Fruit fly (Drosophila melanogaster) whole organism, embryonic: ENCODE results near the gene CG43230.
A peak's percentile ranks its signal among the peaks of the same experiment; 100 is the strongest.

Experiments used
- Ada2b ChIP-seq: fragments of 200-800 bp; sonication (Bioruptor generic); IDR thresholded peaks from 2 replicates; pipeline ENCODE4 v1.3.6; 2022; ENCODE audit warnings: missing biosample characterization, missing genetic modification characterization
- CG10366 ChIP-seq: fragments of 200-800 bp; sonication (Bioruptor generic); IDR thresholded peaks from 2 replicates; pipeline ENCODE4 v1.3.6; 2022; ENCODE audit warnings: missing biosample characterization, missing genetic modification characterization
- CG11247 ChIP-seq: fragments of 200-800 bp; sonication (Bioruptor generic); IDR thresholded peaks from 2 replicates; pipeline ENCODE4 v1.3.6; 2022; ENCODE audit warnings: missing biosample characterization, missing genetic modification characterization
- CG11560 ChIP-seq: fragments of 200-800 bp; sonication (Bioruptor generic); IDR thresholded peaks from 3 replicates; pipeline ENCODE4 v1.3.6; 2022; ENCODE audit warnings: missing biosample characterization, missing genetic modification characterization
- CG13894 ChIP-seq: fragments of 200-800 bp; sonication (Bioruptor generic); optimal IDR thresholded peaks from 3 replicates; lab custom pipeline; 2018; ENCODE audit warnings: missing biosample characterization, mild to moderate bottlenecking, missing genetic modification characterization, moderate library complexity
- CG17802 ChIP-seq: fragments of 200-800 bp; sonication (Bioruptor generic); optimal IDR thresholded peaks from 2 replicates; lab custom pipeline; 2018; ENCODE audit warnings: missing biosample characterization, mild to moderate bottlenecking, missing genetic modification characterization, moderate library complexity
- CG17912 ChIP-seq: fragments of 200-800 bp; sonication (Bioruptor generic); optimal IDR thresholded peaks from 2 replicates; lab custom pipeline; 2018; ENCODE audit warnings: missing biosample characterization, mild to moderate bottlenecking, missing genetic modification characterization
- CG18599 ChIP-seq: fragments of 200-800 bp; sonication (Bioruptor generic); optimal IDR thresholded peaks from 3 replicates; lab custom pipeline; 2017; ENCODE audit warnings: missing biosample characterization, missing genetic modification characterization, mild to moderate bottlenecking, moderate library complexity, missing genetic modification reagents
- CG34224 ChIP-seq: fragments of 200-800 bp; sonication (Bioruptor generic); IDR thresholded peaks from 3 replicates; pipeline ENCODE4 v1.3.6; 2022; ENCODE audit warnings: missing biosample characterization, missing genetic modification characterization; ENCODE audit not compliant: partially characterized antibody
- CG4820 ChIP-seq: fragments of 200-800 bp; sonication (Bioruptor generic); optimal IDR thresholded peaks from 3 replicates; lab custom pipeline; 2016; ENCODE audit warnings: missing biosample characterization, missing genetic modification characterization
- CG5953 ChIP-seq: fragments of 200-800 bp; sonication (Bioruptor generic); IDR thresholded peaks from 2 replicates; pipeline ENCODE4 v1.3.6; 2022; ENCODE audit warnings: missing biosample characterization, missing genetic modification characterization
- CG6854 ChIP-seq: fragments of 200-800 bp; sonication (Bioruptor generic); optimal IDR thresholded peaks from 3 replicates; lab custom pipeline; 2017; ENCODE audit warnings: missing biosample characterization, mild to moderate bottlenecking, missing genetic modification characterization
- CG7372 ChIP-seq: fragments of 200-800 bp; sonication (Bioruptor generic); IDR thresholded peaks from 2 replicates; pipeline ENCODE4 v1.3.6; 2022; ENCODE audit warnings: missing biosample characterization, missing genetic modification characterization
- CG8478 ChIP-seq: fragments of >200 bp; optimal IDR thresholded peaks from 2 replicates; lab custom pipeline; 2018
- CG9727 ChIP-seq: fragments of 200-800 bp; sonication (Bioruptor generic); optimal IDR thresholded peaks from 3 replicates; lab custom pipeline; 2017; ENCODE audit warnings: missing biosample characterization, mild to moderate bottlenecking, missing genetic modification characterization
- CG9876 ChIP-seq: fragments of 200-800 bp; sonication (Bioruptor generic); optimal IDR thresholded peaks from 2 replicates; lab custom pipeline; 2016; ENCODE audit warnings: missing biosample characterization, missing genetic modification characterization
- Chrac-16 ChIP-seq: fragments of 200-800 bp; sonication (Bioruptor generic); optimal IDR thresholded peaks from 3 replicates; lab custom pipeline; 2016; ENCODE audit warnings: missing biosample characterization, missing genetic modification characterization
- Dek ChIP-seq: fragments of 200-800 bp; sonication (Bioruptor generic); optimal IDR thresholded peaks from 3 replicates; lab custom pipeline; 2019; ENCODE audit warnings: missing biosample characterization, mild to moderate bottlenecking, missing genetic modification characterization, moderate library complexity
- Doc2 ChIP-seq: fragments of 200-800 bp; sonication (Bioruptor generic); IDR thresholded peaks from 2 replicates; pipeline ENCODE4 v1.3.6; 2022; ENCODE audit warnings: missing biosample characterization, missing genetic modification characterization
- Doc3 ChIP-seq: fragments of 200-800 bp; sonication (Bioruptor generic); IDR thresholded peaks from 3 replicates; pipeline ENCODE4 v1.3.6; 2022; ENCODE audit warnings: missing biosample characterization, missing genetic modification characterization; ENCODE audit not compliant: partially characterized antibody
- Drgx ChIP-seq: fragments of 200-800 bp; sonication (Bioruptor generic); IDR thresholded peaks from 2 replicates; pipeline ENCODE4 v1.3.6; 2022; ENCODE audit warnings: missing biosample characterization, missing genetic modification characterization
- E2f1 ChIP-seq: fragments of 200-800 bp; sonication (Bioruptor generic); IDR thresholded peaks from 2 replicates; pipeline ENCODE4 v1.3.6; 2022; ENCODE audit warnings: missing biosample characterization, missing genetic modification characterization
- ERR ChIP-seq: fragments of 200-800 bp; sonication (Bioruptor generic); optimal IDR thresholded peaks from 2 replicates; lab custom pipeline; 2016; ENCODE audit warnings: missing biosample characterization, missing genetic modification characterization
- Eip74EF ChIP-seq, 2 experiments: fragments of 200-800 bp in 1 of 2; fragments of >200 bp in 1 of 2; sonication (Bioruptor generic) in 1 of 2; optimal IDR thresholded peaks; 2 replicates each; lab custom pipeline; 2017 to 2019; ENCODE audit warnings: missing biosample characterization in 2 of 2, missing genetic modification characterization in 2 of 2, mild to moderate bottlenecking in 1 of 2, moderate library complexity in 1 of 2
- H2.0 ChIP-seq: fragments of 200-800 bp; sonication (Bioruptor generic); IDR thresholded peaks from 2 replicates; pipeline ENCODE4 v1.3.6; 2022; ENCODE audit warnings: missing biosample characterization, missing genetic modification characterization
- HmgD ChIP-seq: fragments of 200-800 bp; sonication (Bioruptor generic); optimal IDR thresholded peaks from 3 replicates; lab custom pipeline; 2016; ENCODE audit warnings: missing biosample characterization, missing genetic modification characterization
- MTF-1 ChIP-seq: fragments of 200-800 bp; sonication (Bioruptor generic); optimal IDR thresholded peaks from 2 replicates; lab custom pipeline; 2018; ENCODE audit warnings: missing biosample characterization, mild to moderate bottlenecking, missing genetic modification characterization, borderline replicate concordance
- Mes4 ChIP-seq: fragments of 200-800 bp; sonication (Bioruptor generic); optimal IDR thresholded peaks from 2 replicates; lab custom pipeline; 2016; ENCODE audit warnings: missing biosample characterization, missing genetic modification characterization
- NfI ChIP-seq: fragments of 200-800 bp; sonication (Bioruptor generic); optimal IDR thresholded peaks from 3 replicates; lab custom pipeline; 2018; ENCODE audit warnings: missing biosample characterization, mild to moderate bottlenecking, missing genetic modification characterization, moderate library complexity
- Optix ChIP-seq: fragments of 200-800 bp; sonication (Bioruptor generic); IDR thresholded peaks from 3 replicates; pipeline ENCODE4 v1.3.6; 2022; ENCODE audit warnings: missing biosample characterization, missing genetic modification characterization
- Trl ChIP-seq, 3 experiments: fragments of >200 bp in 2 of 3; fragments of 200-800 bp in 1 of 3; sonication (Bioruptor generic) in 1 of 3; optimal IDR thresholded peaks; 2 replicates in 1 of 3; 3 replicates in 2 of 3; lab custom pipeline; 2016 to 2017; ENCODE audit warnings: missing biosample characterization in 1 of 3, missing genetic modification characterization in 1 of 3
- aop ChIP-seq: fragments of 200-800 bp; sonication (Bioruptor generic); IDR thresholded peaks from 2 replicates; pipeline ENCODE4 v1.3.6; 2022; ENCODE audit warnings: missing biosample characterization, missing genetic modification characterization
- az2 ChIP-seq: fragments of 200-800 bp; sonication (Bioruptor generic); optimal IDR thresholded peaks from 3 replicates; lab custom pipeline; 2016; ENCODE audit warnings: missing biosample characterization, missing genetic modification characterization
- bsh ChIP-seq, 2 experiments: fragments of 200-800 bp; sonication (Bioruptor generic); optimal IDR thresholded peaks; 2 replicates each; lab custom pipeline; 2017 to 2018; ENCODE audit warnings: mild to moderate bottlenecking in 2 of 2, missing biosample characterization in 2 of 2, missing genetic modification characterization in 2 of 2, moderate library complexity in 1 of 2
- esg ChIP-seq: fragments of 200-800 bp; sonication (Bioruptor generic); conservative IDR thresholded peaks from 2 replicates; pipeline ENCODE4 v1.3.6; 2022; ENCODE audit warnings: missing biosample characterization, missing genetic modification characterization
- ewg ChIP-seq: fragments of 200-800 bp; sonication (Bioruptor generic); optimal IDR thresholded peaks from 3 replicates; lab custom pipeline; 2017; ENCODE audit warnings: mild to moderate bottlenecking, missing biosample characterization, missing genetic modification reagents, missing genetic modification characterization
- gcm ChIP-seq: fragments of 200-800 bp; sonication (Bioruptor generic); optimal IDR thresholded peaks from 2 replicates; lab custom pipeline; 2019; ENCODE audit warnings: missing biosample characterization, mild to moderate bottlenecking, missing genetic modification characterization, moderate library complexity
- ham ChIP-seq: fragments of 200-800 bp; sonication (Bioruptor generic); IDR thresholded peaks from 2 replicates; pipeline ENCODE4 v1.3.6; 2022; ENCODE audit warnings: missing biosample characterization, missing genetic modification characterization
- org-1 ChIP-seq: fragments of 200-800 bp; sonication (Bioruptor generic); optimal IDR thresholded peaks from 2 replicates; lab custom pipeline; 2017; ENCODE audit warnings: missing biosample characterization, missing genetic modification characterization
- pfk ChIP-seq: fragments of 200-800 bp; sonication (Bioruptor generic); optimal IDR thresholded peaks from 2 replicates; lab custom pipeline; 2018; ENCODE audit warnings: missing biosample characterization, mild to moderate bottlenecking, missing genetic modification characterization, moderate library complexity
- pho ChIP-seq: fragments of 200-800 bp; sonication (Bioruptor generic); optimal IDR thresholded peaks from 2 replicates; lab custom pipeline; 2016; ENCODE audit warnings: missing biosample characterization, missing genetic modification characterization
- phol ChIP-seq: fragments of 200-800 bp; sonication (Bioruptor generic); optimal IDR thresholded peaks from 3 replicates; lab custom pipeline; 2018; ENCODE audit warnings: missing biosample characterization, mild to moderate bottlenecking, missing genetic modification characterization, moderate library complexity
- row ChIP-seq: fragments of 200-800 bp; sonication (Bioruptor generic); IDR thresholded peaks from 3 replicates; pipeline ENCODE4 v1.3.6; 2022; ENCODE audit warnings: missing biosample characterization, missing genetic modification characterization
- sens-2 ChIP-seq: fragments of 200-800 bp; sonication (Bioruptor generic); IDR thresholded peaks from 2 replicates; pipeline ENCODE4 v1.3.6; 2022; ENCODE audit warnings: missing biosample characterization, missing genetic modification characterization
- sqz ChIP-seq: fragments of 200-800 bp; sonication (Bioruptor generic); optimal IDR thresholded peaks from 3 replicates; lab custom pipeline; 2018; ENCODE audit warnings: missing biosample characterization, mild to moderate bottlenecking, missing genetic modification characterization
- stwl ChIP-seq: fragments of 200-800 bp; sonication (Bioruptor generic); optimal IDR thresholded peaks from 3 replicates; lab custom pipeline; 2018; ENCODE audit warnings: missing biosample characterization, mild to moderate bottlenecking, missing genetic modification characterization, moderate library complexity
- trem ChIP-seq: fragments of 200-800 bp; optimal IDR thresholded peaks from 3 replicates; lab custom pipeline; 2019; ENCODE audit warnings: missing biosample characterization, mild to moderate bottlenecking, missing genetic modification characterization, moderate library complexity
- zf30C ChIP-seq: fragments of 200-800 bp; sonication (Bioruptor generic); optimal IDR thresholded peaks from 3 replicates; lab custom pipeline; 2018; ENCODE audit warnings: missing biosample characterization, mild to moderate bottlenecking, missing genetic modification characterization

The CG43230 gene

dm6 chr2L:15248163-15249005, 33.4 kb downstream of the CG43230 start, which contains the start of gene dao (continued):
- TF ChIP-seq H2.0 (peak; percentile 36; the same call in 1 of the 2 replicates), sqz (GFP tag; lab: Kevin White, UChicago) (no peak), Mes4 (no peak), CG8478 (lab: Kevin White, UChicago) (no peak), CG17802 (no peak), CG11247 (GFP tag; lab: Robert Waterston, UW) (peak; percentile 55), Trl (optimal IDR thresholded peaks at IDR 0.05; lab: Kevin White, UChicago) (no peak), Trl (GFP tag; optimal IDR thresholded peaks at IDR 0.05; lab: Kevin White, UChicago) (no peak), trem (tag; lab: Kevin White, UChicago) (peak; percentile 2), CG10366 (GFP tag; lab: Robert Waterston, UW) (peak; percentile 50; the same call in 1 of the 2 replicates), org-1 (GFP tag; lab: Kevin White, UChicago) (no peak), esg (GFP tag; lab: Robert Waterston, UW) (peak; percentile 65), CG5953 (GFP tag; lab: Robert Waterston, UW) (no peak), Optix (no peak), E2f1 (peak; percentile 30; the same call in 1 of the 2 replicates), HmgD (GFP tag; lab: Kevin White, UChicago) (no peak), CG11560 (no peak), CG7372 (no peak), Drgx (no peak), Doc2 (no peak), sens-2 (GFP tag; lab: Robert Waterston, UW) (no peak), NfI (GFP tag; lab: Kevin White, UChicago) (peak; percentile 15), CG34224 (GFP tag; lab: Robert Waterston, UW) (peak; percentile 59; the same call in 2 of the 3 replicates), stwl (peak; percentile 52), az2 (GFP tag; lab: Kevin White, UChicago) (peak; percentile 61), MTF-1 (GFP tag; lab: Kevin White, UChicago) (peak; percentile 92), CG9876 (GFP tag; lab: Kevin White, UChicago) (no peak), aop (GFP tag; lab: Robert Waterston, UW) (0 out of 2 replicates have a peak, but pooled peaks have one; percentile 6), row (GFP tag; lab: Robert Waterston, UW) (peak; percentile 80), CG17912 (GFP tag; lab: Kevin White, UChicago) (no peak), CG18599 (GFP tag; lab: Kevin White, UChicago) (peak; percentile 54), zf30C (no peak), CG4820 (GFP tag; lab: Kevin White, UChicago) (peak; percentile 37), CG13894 (no peak), Dek (tag; lab: Kevin White, UChicago) (peak; percentile 28), Ada2b (peak; percentile 62), ewg (GFP tag; lab: Kevin White, UChicago) (peak; percentile 26), bsh (GFP tag; optimal IDR thresholded peaks at IDR 0.05; lab: Kevin White, UChicago) (peak in 1 of 2 experiments; percentile 43), CG6854 (GFP tag; lab: Kevin White, UChicago) (no peak), ERR (GFP tag; lab: Kevin White, UChicago) (no peak), pfk (GFP tag; lab: Kevin White, UChicago) (no peak), Chrac-16 (peak; percentile 52), Eip74EF (GFP tag; optimal IDR thresholded peaks at IDR 0.05; lab: Kevin White, UChicago) (no peak), gcm (GFP tag; lab: Kevin White, UChicago) (no peak), ham (GFP tag; lab: Robert Waterston, UW) (no peak), pho (GFP tag; lab: Kevin White, UChicago) (peak; percentile 28), Doc3 (GFP tag; lab: Robert Waterston, UW) (peak; percentile 73), CG9727 (GFP tag; lab: Kevin White, UChicago) (peak; percentile 63), phol (tag; lab: Kevin White, UChicago) (peak; percentile 70)
